Fruit fly (Drosophila melanogaster) whole organism, wandering third instar larva: ENCODE results near the gene mbc.

Source experiments
- Abd-B ChIP-seq: fragments of >200 bp; optimal IDR thresholded peaks from 2 replicates; lab custom pipeline; 2017; ENCODE audit warnings: missing biosample characterization, missing genetic modification characterization
- CG32264 ChIP-seq: fragments of 200-800 bp; sonication (Bioruptor generic); optimal IDR thresholded peaks from 2 replicates; lab custom pipeline; 2016; ENCODE audit warnings: missing biosample characterization, missing genetic modification characterization
- CG9705 ChIP-seq: fragments of 200-800 bp; sonication (Bioruptor generic); optimal IDR thresholded peaks from 2 replicates; lab custom pipeline; 2018; ENCODE audit warnings: missing biosample characterization, mild to moderate bottlenecking, missing genetic modification characterization
- Dif ChIP-seq: fragments of 200-275, 200-300 bp; sonication (Bioruptor generic); optimal IDR thresholded peaks from 2 replicates; lab custom pipeline; 2018; ENCODE audit warnings: missing biosample characterization, missing genetic modification characterization; ENCODE audit not compliant: partially characterized antibody
- GATAd ChIP-seq: sonication (Bioruptor generic); optimal IDR thresholded peaks from 2 replicates; lab custom pipeline; 2016; ENCODE audit warnings: missing biosample characterization, missing genetic modification characterization
- HLH106 ChIP-seq: fragments of 200-800 bp; optimal IDR thresholded peaks from 3 replicates; lab custom pipeline; 2019; ENCODE audit warnings: missing biosample characterization, mild to moderate bottlenecking, missing genetic modification characterization, moderate library complexity
- Hnf4 ChIP-seq: fragments of 200-800 bp; sonication (Bioruptor generic); optimal IDR thresholded peaks from 2 replicates; lab custom pipeline; 2016; ENCODE audit warnings: missing biosample characterization, mild to moderate bottlenecking, missing genetic modification characterization
- Hr83 ChIP-seq: fragments of 200-300 bp; sonication (Bioruptor generic); optimal IDR thresholded peaks from 2 replicates; lab custom pipeline; 2016; ENCODE audit warnings: missing biosample characterization, mild to moderate bottlenecking, missing genetic modification characterization, moderate library complexity; ENCODE audit not compliant: poor library complexity, severe bottlenecking
- Jra ChIP-seq: sonication (Bioruptor generic); optimal IDR thresholded peaks from 2 replicates; lab custom pipeline; 2016; ENCODE audit warnings: missing biosample characterization, missing genetic modification characterization
- Mio ChIP-seq: sonication (Bioruptor generic); optimal IDR thresholded peaks from 2 replicates; lab custom pipeline; 2016; ENCODE audit warnings: missing biosample characterization, missing genetic modification characterization
- N ChIP-seq: fragments of >200 bp; optimal IDR thresholded peaks from 2 replicates; lab custom pipeline; 2018; ENCODE audit warnings: missing biosample characterization, missing external identifiers, missing genetic modification characterization
- OdsH ChIP-seq: fragments of 200-800 bp; sonication (Bioruptor generic); optimal IDR thresholded peaks from 2 replicates; lab custom pipeline; 2016; ENCODE audit warnings: missing biosample characterization, mild to moderate bottlenecking, missing genetic modification characterization
- Rel ChIP-seq, 2 experiments: fragments of 200-800 bp; sonication (Bioruptor generic) in 1 of 2; optimal IDR thresholded peaks; 2 replicates in 1 of 2; 3 replicates in 1 of 2; lab custom pipeline; 2016 to 2019; ENCODE audit warnings: mild to moderate bottlenecking in 2 of 2, missing biosample characterization in 2 of 2, missing genetic modification characterization in 2 of 2, moderate library complexity in 1 of 2
- Sp1 ChIP-seq: fragments of 200-800 bp; sonication (Bioruptor generic); optimal IDR thresholded peaks from 3 replicates; lab custom pipeline; 2019; ENCODE audit warnings: missing biosample characterization, mild to moderate bottlenecking, missing genetic modification characterization, moderate library complexity
- Vsx2 ChIP-seq: fragments of 200-300, 225-300 bp; sonication (Bioruptor generic); optimal IDR thresholded peaks from 2 replicates; lab custom pipeline; 2018; ENCODE audit warnings: missing biosample characterization, missing genetic modification characterization; ENCODE audit not compliant: partially characterized antibody
- br ChIP-seq: fragments of 200-800 bp; sonication (Bioruptor generic); optimal IDR thresholded peaks from 2 replicates; lab custom pipeline; 2016; ENCODE audit warnings: missing biosample characterization, missing genetic modification characterization
- brk ChIP-seq: fragments of 200-800 bp; sonication (Bioruptor generic); optimal IDR thresholded peaks from 2 replicates; lab custom pipeline; 2016; ENCODE audit warnings: missing biosample characterization, mild to moderate bottlenecking, missing genetic modification characterization
- dl ChIP-seq, 2 experiments: fragments of 175-275, 200-275 bp in 1 of 2; fragments of 200-275 bp in 1 of 2; sonication (Bioruptor generic); optimal IDR thresholded peaks; lab custom pipeline; 2018; ENCODE audit warnings: mild to moderate bottlenecking in 2 of 2, missing biosample characterization in 2 of 2, missing genetic modification characterization in 2 of 2, moderate library complexity in 2 of 2; ENCODE audit not compliant: partially characterized antibody in 2 of 2, insufficient read depth in 1 of 2
- dmrt93B ChIP-seq: fragments of 200-800 bp; sonication (Bioruptor generic); optimal IDR thresholded peaks from 2 replicates; lab custom pipeline; 2018; ENCODE audit warnings: missing biosample characterization, mild to moderate bottlenecking, missing genetic modification characterization
- dsf ChIP-seq: sonication (Bioruptor generic); optimal IDR thresholded peaks from 2 replicates; lab custom pipeline; 2016; ENCODE audit warnings: missing biosample characterization, missing genetic modification characterization, borderline replicate concordance
- ey ChIP-seq: fragments of 200-800 bp; sonication (Bioruptor generic); optimal IDR thresholded peaks from 2 replicates; lab custom pipeline; 2016; ENCODE audit warnings: missing biosample characterization, missing genetic modification characterization
- foxo ChIP-seq, 2 experiments: fragments of 200-800 bp; sonication (Bioruptor generic); optimal IDR thresholded peaks; 2 replicates in 1 of 2; 3 replicates in 1 of 2; lab custom pipeline; 2016 to 2017; ENCODE audit warnings: missing biosample characterization in 2 of 2, missing genetic modification characterization in 2 of 2
- fru ChIP-seq: fragments of 200-800 bp; sonication (Bioruptor generic); optimal IDR thresholded peaks from 3 replicates; lab custom pipeline; 2016; ENCODE audit warnings: missing biosample characterization, mild to moderate bottlenecking, missing genetic modification characterization
- h ChIP-seq: fragments of 200-800 bp; sonication (Bioruptor generic); optimal IDR thresholded peaks from 3 replicates; lab custom pipeline; 2016; ENCODE audit warnings: missing biosample characterization, mild to moderate bottlenecking, missing genetic modification characterization
- jim ChIP-seq: fragments of 175-275, 200-325 bp; sonication (Bioruptor generic); optimal IDR thresholded peaks from 2 replicates; lab custom pipeline; 2016; ENCODE audit warnings: missing biosample characterization, mild to moderate bottlenecking, missing genetic modification characterization
- lola ChIP-seq: fragments of >200 bp; optimal IDR thresholded peaks from 2 replicates; lab custom pipeline; 2017; ENCODE audit warnings: missing biosample characterization, missing genetic modification characterization
- pan ChIP-seq: fragments of >200 bp; optimal IDR thresholded peaks from 2 replicates; lab custom pipeline; 2017
- psq ChIP-seq: fragments of 200-800 bp; sonication (Bioruptor generic); optimal IDR thresholded peaks from 3 replicates; lab custom pipeline; 2017; ENCODE audit warnings: missing biosample characterization, mild to moderate bottlenecking, missing genetic modification characterization, moderate library complexity
- rgr ChIP-seq: fragments of 200-800 bp; sonication (Bioruptor generic); optimal IDR thresholded peaks from 3 replicates; lab custom pipeline; 2016; ENCODE audit warnings: missing biosample characterization, mild to moderate bottlenecking, missing genetic modification characterization
- sage ChIP-seq: fragments of 200-800 bp; sonication (Bioruptor generic); optimal IDR thresholded peaks from 2 replicates; lab custom pipeline; 2016; ENCODE audit warnings: missing biosample characterization, mild to moderate bottlenecking, missing genetic modification characterization
- sv ChIP-seq: fragments of 200-800 bp; sonication (Bioruptor generic); optimal IDR thresholded peaks from 3 replicates; lab custom pipeline; 2016; ENCODE audit warnings: missing biosample characterization, missing genetic modification characterization
- tai ChIP-seq: sonication (Bioruptor generic); optimal IDR thresholded peaks from 2 replicates; lab custom pipeline; 2016; ENCODE audit warnings: missing biosample characterization, missing genetic modification characterization
- usp ChIP-seq: fragments of >200 bp; optimal IDR thresholded peaks from 2 replicates; lab custom pipeline; 2017; ENCODE audit warnings: missing biosample characterization, missing genetic modification characterization
- woc ChIP-seq: sonication (Bioruptor generic); optimal IDR thresholded peaks from 2 replicates; lab custom pipeline; 2016; ENCODE audit warnings: missing biosample characterization, mild to moderate bottlenecking, missing genetic modification characterization

The mbc gene

DNA sequence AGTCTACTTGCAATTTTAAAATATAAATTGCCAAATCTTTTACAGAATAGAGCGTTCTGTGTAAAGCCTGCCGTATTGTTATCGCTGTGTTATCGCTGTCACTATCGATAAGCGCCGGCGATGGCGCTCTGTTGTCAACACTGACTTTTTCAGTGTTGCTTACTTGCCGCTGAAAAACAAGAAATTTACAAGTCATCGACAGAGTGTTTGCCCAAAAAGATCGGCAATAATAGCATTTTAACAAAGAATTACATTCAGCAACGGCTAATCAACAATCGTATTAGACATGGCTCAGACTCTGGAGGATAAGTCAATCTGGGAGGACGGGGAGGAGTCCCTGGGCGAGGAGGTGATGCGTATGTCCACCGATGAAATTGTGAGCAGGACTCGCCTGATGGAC is 28.8 kb upstream of the mbc start, which contains the start of the genes RanBP3 and Rpt5 (continued):
- TF ChIP-seq Hr83 (GFP tag; lab: Kevin White, UChicago): peak; percentile 94
- TF ChIP-seq HLH106 (tag; lab: Kevin White, UChicago): peak; percentile 51
- TF ChIP-seq Abd-B: no peak
- no peak for TF ChIP-seq Vsx2 (GFP tag; lab: Kevin White, UChicago)
- peak; percentile 71 for TF ChIP-seq fru
- no peak for TF ChIP-seq Jra (GFP tag; lab: Kevin White, UChicago)
- TF ChIP-seq Mio: peak; percentile 44
- peak; percentile 47 for TF ChIP-seq CG32264 (GFP tag; lab: Kevin White, UChicago)
- peak; percentile 16 for TF ChIP-seq Dif (GFP tag; lab: Kevin White, UChicago)

DNA sequence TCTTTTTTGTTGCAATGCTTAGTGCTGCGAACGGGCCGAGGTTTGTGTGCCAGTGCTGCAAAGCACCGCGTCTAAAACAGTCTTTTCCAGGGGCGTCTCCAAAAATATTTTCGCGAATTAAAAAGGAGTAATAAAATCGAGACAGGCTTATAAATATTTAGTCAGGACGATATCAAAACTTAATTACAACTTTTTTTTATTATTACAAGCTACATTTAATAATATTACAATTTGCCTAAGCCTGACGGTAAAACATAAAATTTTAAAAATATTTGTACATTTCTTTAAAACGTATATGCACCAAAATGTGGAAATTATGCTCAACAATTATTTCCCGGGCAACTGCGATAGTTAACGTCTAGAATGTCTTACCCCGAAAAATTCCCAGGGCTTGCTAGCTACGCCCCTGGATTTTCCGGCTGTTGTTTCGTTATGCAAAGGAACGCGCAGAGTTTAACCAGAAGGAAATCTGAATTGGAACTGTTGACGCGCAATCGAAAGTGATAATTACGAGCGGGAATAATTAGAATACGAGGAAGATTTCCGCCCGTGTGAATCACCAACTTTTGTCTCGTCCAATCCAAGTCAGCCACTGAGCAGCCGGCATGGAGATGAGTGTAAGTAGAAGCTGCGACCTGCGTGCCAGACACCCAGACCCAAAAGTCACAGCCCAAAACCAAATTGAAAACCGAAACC is 23.5 kb upstream of the mbc start, which contains the start of the genes PTPMT1 and Hrd3:
PTPMT1 (plus strand) TSS at position 428 of the 696 bp plus-strand sequence.
Hrd3 (minus strand) TSS at position 646 of the 696 bp plus-strand sequence.
- peak; percentile 85 for TF ChIP-seq Mio
- TF ChIP-seq OdsH (GFP tag; lab: Kevin White, UChicago): peak; percentile 98
- TF ChIP-seq usp (GFP tag; lab: Kevin White, UChicago): no peak
- TF ChIP-seq Rel (GFP tag; optimal IDR thresholded peaks at IDR 0.05; lab: Kevin White, UChicago): peak; percentile 81
- peak; percentile 89 for TF ChIP-seq Rel (tag; optimal IDR thresholded peaks at IDR 0.05; lab: Kevin White, UChicago)
- peak; percentile 99 for TF ChIP-seq Sp1
- peak; percentile 95 for TF ChIP-seq GATAd (GFP tag; lab: Kevin White, UChicago)
- TF ChIP-seq Dif (GFP tag; lab: Kevin White, UChicago): peak; percentile 1
- no peak for TF ChIP-seq pan (lab: Kevin White, UChicago)
- TF ChIP-seq sv: peak; percentile 99
- peak; percentile 96 for TF ChIP-seq CG9705 (GFP tag; lab: Kevin White, UChicago)
- no peak for TF ChIP-seq brk (GFP tag; lab: Kevin White, UChicago)
- peak; percentile 96 for TF ChIP-seq sage
- no peak for TF ChIP-seq dl (GFP tag; optimal IDR thresholded peaks at IDR 0.05; lab: Kevin White, UChicago; ENCODE audit: insufficient read depth in 1 of 2, partially characterized antibody in 2 of 2)
- no peak for TF ChIP-seq lola (GFP tag; lab: Kevin White, UChicago)
- TF ChIP-seq h (GFP tag; lab: Kevin White, UChicago): peak; percentile 99
- TF ChIP-seq HLH106 (tag; lab: Kevin White, UChicago): peak; percentile 99
- TF ChIP-seq ey (GFP tag; lab: Kevin White, UChicago): peak; percentile 97
- TF ChIP-seq Hr83 (GFP tag; lab: Kevin White, UChicago): peak; percentile 85
- TF ChIP-seq psq (GFP tag; lab: Kevin White, UChicago): peak; percentile 97
- peak; percentile 93 for TF ChIP-seq dsf (GFP tag; lab: Kevin White, UChicago)
- TF ChIP-seq br: peak; percentile 98
- TF ChIP-seq Jra (GFP tag; lab: Kevin White, UChicago): peak; percentile 97
- TF ChIP-seq woc (GFP tag; lab: Kevin White, UChicago): peak; percentile 94
- TF ChIP-seq foxo (GFP tag; optimal IDR thresholded peaks at IDR 0.05; lab: Kevin White, UChicago): peak; percentile 92 to 99
- TF ChIP-seq rgr: peak; percentile 98
- TF ChIP-seq tai (GFP tag; lab: Kevin White, UChicago): no peak
- peak; percentile 90 for TF ChIP-seq CG32264 (GFP tag; lab: Kevin White, UChicago)
- TF ChIP-seq dmrt93B: peak; percentile 99
- peak; percentile 99 for TF ChIP-seq fru
- no peak for TF ChIP-seq N
- TF ChIP-seq Vsx2 (GFP tag; lab: Kevin White, UChicago): no peak
- TF ChIP-seq jim (GFP tag; lab: Kevin White, UChicago): peak; percentile 68
- peak; percentile 95 for TF ChIP-seq Hnf4 (GFP tag; lab: Kevin White, UChicago)
- TF ChIP-seq, all 38 proteins: peak for 25
